Fruit fly (Drosophila melanogaster) whole organism, pupa: ENCODE data around the gene Rbp.

ENCODE experiments used
- CG12605 ChIP-seq: fragments of 200-800 bp; sonication (Bioruptor generic); IDR thresholded peaks from 2 replicates; pipeline ENCODE4 v1.3.6; 2022; ENCODE audit warnings: missing biosample characterization, missing genetic modification characterization
- CG13204 ChIP-seq: fragments of 200-800 bp; sonication (Bioruptor generic); optimal IDR thresholded peaks from 2 replicates; lab custom pipeline; 2018; ENCODE audit warnings: missing biosample characterization, mild to moderate bottlenecking, missing genetic modification characterization, moderate library complexity
- CG14655 ChIP-seq: fragments of 200-800 bp; sonication (Bioruptor generic); optimal IDR thresholded peaks from 3 replicates; lab custom pipeline; 2017; ENCODE audit warnings: mild to moderate bottlenecking, missing biosample characterization, missing genetic modification reagents, missing genetic modification characterization
- CG17806 ChIP-seq: fragments of 200-800 bp; sonication (Bioruptor generic); optimal IDR thresholded peaks from 2 replicates; lab custom pipeline; 2018; ENCODE audit warnings: missing biosample characterization, mild to moderate bottlenecking, missing genetic modification characterization, moderate library complexity
- CG32121 ChIP-seq: fragments of 200-800 bp; sonication (Bioruptor generic); IDR thresholded peaks from 2 replicates; pipeline ENCODE4 v1.3.6; 2022; ENCODE audit warnings: missing biosample characterization, missing genetic modification characterization
- CG4496 ChIP-seq: fragments of 200-800 bp; sonication (Bioruptor generic); IDR thresholded peaks from 3 replicates; pipeline ENCODE4 v1.3.6; 2022; ENCODE audit warnings: missing biosample characterization, missing genetic modification characterization
- CG8301 ChIP-seq: fragments of 200-800 bp; sonication (Bioruptor generic); optimal IDR thresholded peaks from 2 replicates; lab custom pipeline; 2018; ENCODE audit warnings: missing biosample characterization, mild to moderate bottlenecking, missing genetic modification characterization
- D1 ChIP-seq: fragments of 200-800 bp; sonication (Bioruptor generic); optimal IDR thresholded peaks from 2 replicates; lab custom pipeline; 2018; ENCODE audit warnings: missing biosample characterization, mild to moderate bottlenecking, missing genetic modification characterization, moderate library complexity
- EcR ChIP-seq: fragments of 200-800 bp; sonication (Bioruptor generic); optimal IDR thresholded peaks from 3 replicates; lab custom pipeline; 2019; ENCODE audit warnings: missing biosample characterization, missing genetic modification characterization, mild to moderate bottlenecking, moderate library complexity, missing genetic modification reagents
- Snoo ChIP-seq: fragments of 200-800 bp; sonication (Bioruptor generic); optimal IDR thresholded peaks from 3 replicates; lab custom pipeline; 2017; ENCODE audit warnings: missing biosample characterization, mild to moderate bottlenecking, missing genetic modification characterization, inconsistent platforms
- gl ChIP-seq: fragments of 200-800 bp; sonication (Bioruptor generic); optimal IDR thresholded peaks from 2 replicates; lab custom pipeline; 2018; ENCODE audit warnings: missing biosample characterization, mild to moderate bottlenecking, missing genetic modification characterization

dm6 chr3R:15430349-15430748 lies 55.9 kb downstream of the Rbp start:
- TF ChIP-seq CG12605 (GFP tag; lab: Robert Waterston, UW) (no peak), CG13204 (GFP tag; lab: Kevin White, UChicago) (no peak), EcR (no peak), gl (tag; lab: Kevin White, UChicago) (no peak), CG8301 (tag; lab: Kevin White, UChicago) (no peak), CG17806 (no peak), Snoo (no peak), CG32121 (GFP tag; lab: Robert Waterston, UW) (no peak), CG14655 (GFP tag; lab: Kevin White, UChicago) (no peak), D1 (tag; lab: Kevin White, UChicago) (no peak), CG4496 (no peak)
